Worm (Caenorhabditis elegans) whole organism, L1 larva: ENCODE data around the gene rps-14.

Experiments used
- C04F5.9 ChIP-seq: sonication (generic microtip); optimal IDR thresholded peaks from 2 replicates; lab custom pipeline; 2016; ENCODE audit warnings: missing genetic modification characterization, missing compliant biosample characterization
- C16A3.4 ChIP-seq: fragments of 150-350 bp; optimal IDR thresholded peaks from 2 replicates; lab custom pipeline; 2014; ENCODE audit warnings: missing biosample characterization, missing genetic modification characterization
- F16B12.6 ChIP-seq: fragments of 150-350 bp; optimal IDR thresholded peaks from 2 replicates; lab custom pipeline; 2014; ENCODE audit warnings: missing biosample characterization, missing genetic modification characterization
- alr-1 ChIP-seq: fragments of 200-800 bp; sonication (Bioruptor generic); optimal IDR thresholded peaks from 2 replicates; lab custom pipeline; 2018; ENCODE audit warnings: borderline replicate concordance, mild to moderate bottlenecking, missing genetic modification characterization, missing compliant biosample characterization
- ceh-8 ChIP-seq: fragments of 200-800 bp; sonication (Bioruptor generic); optimal IDR thresholded peaks from 2 replicates; lab custom pipeline; 2018; ENCODE audit warnings: mild to moderate bottlenecking, missing genetic modification characterization, moderate library complexity, missing compliant biosample characterization
- ceh-88 ChIP-seq: fragments of 200-800 bp; sonication (Bioruptor generic); IDR thresholded peaks from 2 replicates; pipeline ENCODE4 v1.3.6; 2022; ENCODE audit warnings: missing genetic modification characterization, missing compliant biosample characterization
- ceh-90 ChIP-seq: sonication (generic microtip); optimal IDR thresholded peaks from 2 replicates; lab custom pipeline; 2016; ENCODE audit warnings: missing genetic modification characterization, missing compliant biosample characterization
- efl-1 ChIP-seq, 4 experiments: fragments of 150-350 bp; optimal IDR thresholded peaks in 3 of 4; peaks in 1 of 4; 1 replicate in 1 of 4; 2 replicates in 3 of 4; lab custom pipeline; 2014; ENCODE audit warnings: missing biosample characterization in 2 of 4, missing genetic modification characterization in 2 of 4, missing genetic modification reagents in 2 of 4
- efl-3 ChIP-seq: fragments of 200-800 bp; sonication (Bioruptor generic); optimal IDR thresholded peaks from 2 replicates; lab custom pipeline; 2018; ENCODE audit warnings: mild to moderate bottlenecking, missing genetic modification characterization, missing compliant biosample characterization
- egl-13 ChIP-seq: sonication (generic microtip); optimal IDR thresholded peaks from 2 replicates; lab custom pipeline; 2016; ENCODE audit warnings: missing genotype, missing genetic modification reagents, missing genetic modification characterization, missing compliant biosample characterization
- elt-2 ChIP-seq: sonication (generic microtip); optimal IDR thresholded peaks from 2 replicates; lab custom pipeline; 2016; ENCODE audit warnings: missing genetic modification characterization, mild to moderate bottlenecking, inconsistent platforms, missing compliant biosample characterization, missing genetic modification reagents
- fkh-8 ChIP-seq: sonication (generic microtip); optimal IDR thresholded peaks from 2 replicates; lab custom pipeline; 2016; ENCODE audit warnings: mild to moderate bottlenecking, missing genetic modification characterization, missing compliant biosample characterization
- grh-1 ChIP-seq: fragments of 200-800 bp; sonication (Bioruptor generic); IDR thresholded peaks from 2 replicates; pipeline ENCODE4 v1.3.6; 2022; ENCODE audit warnings: missing genetic modification reagents, missing genetic modification characterization, missing compliant biosample characterization
- hlh-17 ChIP-seq: fragments of 200-800 bp; sonication (Bioruptor generic); optimal IDR thresholded peaks from 2 replicates; lab custom pipeline; 2018; ENCODE audit warnings: missing genetic modification characterization, mild to moderate bottlenecking, missing compliant biosample characterization, moderate library complexity, borderline replicate concordance
- hlh-4 ChIP-seq: sonication (generic microtip); optimal IDR thresholded peaks from 2 replicates; lab custom pipeline; 2016; ENCODE audit warnings: mild to moderate bottlenecking, missing genetic modification characterization, missing compliant biosample characterization
- hpl-2 ChIP-seq: fragments of 150-350 bp; optimal IDR thresholded peaks from 2 replicates; lab custom pipeline; 2014; ENCODE audit warnings: missing biosample characterization, missing genetic modification reagents, missing genetic modification characterization
- irx-1 ChIP-seq: sonication (generic microtip); optimal IDR thresholded peaks from 2 replicates; lab custom pipeline; 2016; ENCODE audit warnings: missing genetic modification characterization, missing compliant biosample characterization
- lin-13 ChIP-seq: fragments of 150-350 bp; optimal IDR thresholded peaks from 2 replicates; lab custom pipeline; 2014; ENCODE audit warnings: missing biosample characterization, missing genetic modification reagents, missing genetic modification characterization
- lin-14 ChIP-seq: fragments of 200-800 bp; sonication (Bioruptor generic); optimal IDR thresholded peaks from 2 replicates; lab custom pipeline; 2018; ENCODE audit warnings: mild to moderate bottlenecking, missing genetic modification characterization, moderate library complexity, missing compliant biosample characterization
- lin-15B ChIP-seq: fragments of 150-350 bp; sonication (generic microtip); optimal IDR thresholded peaks from 3 replicates; lab custom pipeline; 2014; ENCODE audit warnings: missing biosample characterization, missing genetic modification characterization
- lin-35 ChIP-seq, 2 experiments: fragments of 150-350 bp; optimal IDR thresholded peaks; 2 replicates each; lab custom pipeline; 2014; ENCODE audit warnings: missing biosample characterization in 2 of 2, missing genetic modification characterization in 2 of 2, missing genetic modification reagents in 2 of 2
- lir-3 ChIP-seq: sonication (generic microtip); optimal IDR thresholded peaks from 2 replicates; lab custom pipeline; 2016; ENCODE audit warnings: mild to moderate bottlenecking, missing genetic modification characterization, moderate library complexity, missing compliant biosample characterization; ENCODE audit not compliant: poor library complexity
- lsy-2 ChIP-seq, 2 experiments: fragments of 150-350 bp; optimal IDR thresholded peaks; 2 replicates each; lab custom pipeline; 2014; ENCODE audit warnings: missing biosample characterization in 2 of 2, missing genetic modification characterization in 2 of 2
- mdl-1 ChIP-seq, 2 experiments: fragments of 150-350 bp; optimal IDR thresholded peaks; 2 replicates each; lab custom pipeline; 2014 to 2017; ENCODE audit warnings: missing biosample characterization in 2 of 2, missing genetic modification characterization in 2 of 2, inconsistent platforms in 1 of 2
- mep-1 ChIP-seq: fragments of 150-350 bp; optimal IDR thresholded peaks from 2 replicates; lab custom pipeline; 2014; ENCODE audit warnings: missing biosample characterization, missing genetic modification characterization
- nhr-11 ChIP-seq: fragments of 150-350 bp; optimal IDR thresholded peaks from 2 replicates; lab custom pipeline; 2014; ENCODE audit warnings: missing biosample characterization, missing genetic modification characterization
- nhr-12 ChIP-seq: sonication (generic microtip); optimal IDR thresholded peaks from 2 replicates; lab custom pipeline; 2017; ENCODE audit warnings: missing biosample characterization, missing genetic modification characterization
- nhr-20 ChIP-seq: sonication (generic microtip); optimal IDR thresholded peaks from 2 replicates; lab custom pipeline; 2016; ENCODE audit warnings: mild to moderate bottlenecking, missing genetic modification characterization, missing compliant biosample characterization
- nhr-71 ChIP-seq: sonication (generic microtip); optimal IDR thresholded peaks from 2 replicates; lab custom pipeline; 2016; ENCODE audit warnings: mild to moderate bottlenecking, missing genetic modification characterization, moderate library complexity, missing compliant biosample characterization
- nhr-76 ChIP-seq: sonication (generic microtip); optimal IDR thresholded peaks from 2 replicates; lab custom pipeline; 2017; ENCODE audit warnings: missing biosample characterization, missing genetic modification characterization
- nhr-84 ChIP-seq: sonication (generic microtip); optimal IDR thresholded peaks from 2 replicates; lab custom pipeline; 2017; ENCODE audit warnings: missing biosample characterization, missing genetic modification characterization
- nhr-85 ChIP-seq: sonication (generic microtip); peaks from one replicate; lab custom pipeline; 2016; ENCODE audit warnings: missing genetic modification characterization, inconsistent platforms, missing compliant biosample characterization
- pax-3 ChIP-seq: fragments of 200-800 bp; sonication (Bioruptor generic); optimal IDR thresholded peaks from 2 replicates; lab custom pipeline; 2018; ENCODE audit warnings: mild to moderate bottlenecking, missing genetic modification characterization, moderate library complexity, missing compliant biosample characterization
- rnt-1 ChIP-seq: sonication (generic microtip); optimal IDR thresholded peaks from 2 replicates; lab custom pipeline; 2016; ENCODE audit warnings: mild to moderate bottlenecking, missing genetic modification characterization, moderate library complexity, missing compliant biosample characterization
- sox-4 ChIP-seq: sonication (generic microtip); optimal IDR thresholded peaks from 2 replicates; lab custom pipeline; 2016; ENCODE audit warnings: missing genetic modification characterization, missing compliant biosample characterization
- sptf-1 ChIP-seq: fragments of 150-350 bp; optimal IDR thresholded peaks from 2 replicates; lab custom pipeline; 2014; ENCODE audit warnings: missing biosample characterization, missing genetic modification characterization
- sup-37 ChIP-seq: fragments of 200-800 bp; sonication (Bioruptor generic); optimal IDR thresholded peaks from 2 replicates; lab custom pipeline; 2018; ENCODE audit warnings: mild to moderate bottlenecking, missing genetic modification characterization, missing compliant biosample characterization
- unc-86 ChIP-seq: sonication (generic microtip); optimal IDR thresholded peaks from 2 replicates; lab custom pipeline; 2016; ENCODE audit warnings: missing genetic modification characterization, missing compliant biosample characterization
- vab-15 ChIP-seq: sonication (generic microtip); optimal IDR thresholded peaks from 2 replicates; lab custom pipeline; 2017; ENCODE audit warnings: missing genotype, mild to moderate bottlenecking, missing genetic modification characterization, missing compliant biosample characterization
- zag-1 ChIP-seq: fragments of 150-350 bp; optimal IDR thresholded peaks from 2 replicates; lab custom pipeline; 2014; ENCODE audit warnings: missing biosample characterization, missing genetic modification characterization
- ztf-4 ChIP-seq: fragments of 150-350 bp; optimal IDR thresholded peaks from 2 replicates; lab custom pipeline; 2014; ENCODE audit warnings: missing biosample characterization, missing genetic modification characterization

rps-14 gene

ce11 chrIII:7207903-7208497, 28.6 kb upstream of the rps-14 start, which contains the start of gene rpl-6 (continued):
- TF ChIP-seq lin-13 (GFP tag; lab: Kevin White, UChicago) (peak; percentile 83), nhr-76 (no peak), zag-1 (tag; lab: Kevin White, UChicago) (no peak), vab-15 (no peak), efl-1 (optimal IDR thresholded peaks at IDR 0.05; lab: Kevin White, UChicago) (peak; percentile 91 to 94), efl-1 (GFP tag; optimal IDR thresholded peaks at IDR 0.05 in 1 of 2; lab: Kevin White, UChicago) (peak; percentile 81 to 98), ceh-8 (peak; percentile 12), nhr-85 (peak; percentile 95), ceh-90 (peak; percentile 33), C04F5.9 (tag; lab: Kevin White, UChicago) (peak; percentile 77), lin-15B (tag; lab: Kevin White, UChicago) (peak; percentile 85), mdl-1 (tag; optimal IDR thresholded peaks at IDR 0.05; lab: Kevin White, UChicago) (peak in 1 of 2 experiments; percentile 77), grh-1 (GFP tag; lab: Robert Waterston, UW) (peak; percentile 80), elt-2 (tag; lab: Kevin White, UChicago) (peak; percentile 57), nhr-12 (tag; lab: Kevin White, UChicago) (no peak), nhr-84 (no peak), F16B12.6 (tag; lab: Kevin White, UChicago) (peak; percentile 46), pax-3 (tag; lab: Kevin White, UChicago) (peak; percentile 62), rnt-1 (peak; percentile 91), lsy-2 (tag; optimal IDR thresholded peaks at IDR 0.05; lab: Kevin White, UChicago) (peak; percentile 99), nhr-20 (peak; percentile 85), lir-3 (tag; lab: Kevin White, UChicago) (peak; percentile 76), C16A3.4 (tag; lab: Kevin White, UChicago) (peak; percentile 97), sup-37 (no peak), sptf-1 (tag; lab: Kevin White, UChicago) (no peak), nhr-71 (tag; lab: Kevin White, UChicago) (peak; percentile 93), sox-4 (tag; lab: Kevin White, UChicago) (peak; percentile 20), unc-86 (tag; lab: Kevin White, UChicago) (peak; percentile 79), hpl-2 (peak; percentile 70), mep-1 (tag; lab: Kevin White, UChicago) (peak; percentile 91), lin-35 (GFP tag; optimal IDR thresholded peaks at IDR 0.05; lab: Kevin White, UChicago) (peak; percentile 85 to 92), irx-1 (tag; lab: Kevin White, UChicago) (peak; percentile 67), alr-1 (tag; lab: Kevin White, UChicago) (no peak), fkh-8 (peak; percentile 85), ceh-88 (GFP tag; lab: Robert Waterston, UW) (peak; percentile 68), egl-13 (tag; lab: Kevin White, UChicago) (peak; percentile 69), efl-3 (no peak), lin-14 (peak; percentile 90), nhr-11 (tag; lab: Kevin White, UChicago) (peak; percentile 88), hlh-4 (tag; lab: Kevin White, UChicago) (no peak), ztf-4 (tag; lab: Kevin White, UChicago) (peak; percentile 82), hlh-17 (GFP tag; lab: Kevin White, UChicago) (no peak)
